Fruit fly (Drosophila melanogaster) whole organism, wandering third instar larva: Measurements from ENCODE around the gene WDR79.

ENCODE experiments used
- Abd-B ChIP-seq: fragments of >200 bp; optimal IDR thresholded peaks from 2 replicates; lab custom pipeline; 2017; ENCODE audit warnings: missing biosample characterization, missing genetic modification characterization
- CG32264 ChIP-seq: fragments of 200-800 bp; sonication (Bioruptor generic); optimal IDR thresholded peaks from 2 replicates; lab custom pipeline; 2016; ENCODE audit warnings: missing biosample characterization, missing genetic modification characterization
- CG9705 ChIP-seq: fragments of 200-800 bp; sonication (Bioruptor generic); optimal IDR thresholded peaks from 2 replicates; lab custom pipeline; 2018; ENCODE audit warnings: missing biosample characterization, mild to moderate bottlenecking, missing genetic modification characterization
- Dfd ChIP-seq: fragments of >200 bp; optimal IDR thresholded peaks from 2 replicates; lab custom pipeline; 2017; ENCODE audit warnings: missing biosample characterization, missing genetic modification characterization
- Dif ChIP-seq: fragments of 200-275, 200-300 bp; sonication (Bioruptor generic); optimal IDR thresholded peaks from 2 replicates; lab custom pipeline; 2018; ENCODE audit warnings: missing biosample characterization, missing genetic modification characterization; ENCODE audit not compliant: partially characterized antibody
- GATAd ChIP-seq: sonication (Bioruptor generic); optimal IDR thresholded peaks from 2 replicates; lab custom pipeline; 2016; ENCODE audit warnings: missing biosample characterization, missing genetic modification characterization
- HLH106 ChIP-seq: fragments of 200-800 bp; optimal IDR thresholded peaks from 3 replicates; lab custom pipeline; 2019; ENCODE audit warnings: missing biosample characterization, mild to moderate bottlenecking, missing genetic modification characterization, moderate library complexity
- Hr83 ChIP-seq: fragments of 200-300 bp; sonication (Bioruptor generic); optimal IDR thresholded peaks from 2 replicates; lab custom pipeline; 2016; ENCODE audit warnings: missing biosample characterization, mild to moderate bottlenecking, missing genetic modification characterization, moderate library complexity; ENCODE audit not compliant: poor library complexity, severe bottlenecking
- Jra ChIP-seq: sonication (Bioruptor generic); optimal IDR thresholded peaks from 2 replicates; lab custom pipeline; 2016; ENCODE audit warnings: missing biosample characterization, missing genetic modification characterization
- Mio ChIP-seq: sonication (Bioruptor generic); optimal IDR thresholded peaks from 2 replicates; lab custom pipeline; 2016; ENCODE audit warnings: missing biosample characterization, missing genetic modification characterization
- Rel ChIP-seq, 2 experiments: fragments of 200-800 bp; sonication (Bioruptor generic) in 1 of 2; optimal IDR thresholded peaks; 2 replicates in 1 of 2; 3 replicates in 1 of 2; lab custom pipeline; 2016 to 2019; ENCODE audit warnings: mild to moderate bottlenecking in 2 of 2, missing biosample characterization in 2 of 2, missing genetic modification characterization in 2 of 2, moderate library complexity in 1 of 2
- Sp1 ChIP-seq: fragments of 200-800 bp; sonication (Bioruptor generic); optimal IDR thresholded peaks from 3 replicates; lab custom pipeline; 2019; ENCODE audit warnings: missing biosample characterization, mild to moderate bottlenecking, missing genetic modification characterization, moderate library complexity
- Vsx2 ChIP-seq: fragments of 200-300, 225-300 bp; sonication (Bioruptor generic); optimal IDR thresholded peaks from 2 replicates; lab custom pipeline; 2018; ENCODE audit warnings: missing biosample characterization, missing genetic modification characterization; ENCODE audit not compliant: partially characterized antibody
- br ChIP-seq: fragments of 200-800 bp; sonication (Bioruptor generic); optimal IDR thresholded peaks from 2 replicates; lab custom pipeline; 2016; ENCODE audit warnings: missing biosample characterization, missing genetic modification characterization
- brk ChIP-seq: fragments of 200-800 bp; sonication (Bioruptor generic); optimal IDR thresholded peaks from 2 replicates; lab custom pipeline; 2016; ENCODE audit warnings: missing biosample characterization, mild to moderate bottlenecking, missing genetic modification characterization
- dl ChIP-seq, 2 experiments: fragments of 175-275, 200-275 bp in 1 of 2; fragments of 200-275 bp in 1 of 2; sonication (Bioruptor generic); optimal IDR thresholded peaks; lab custom pipeline; 2018; ENCODE audit warnings: mild to moderate bottlenecking in 2 of 2, missing biosample characterization in 2 of 2, missing genetic modification characterization in 2 of 2, moderate library complexity in 2 of 2; ENCODE audit not compliant: partially characterized antibody in 2 of 2, insufficient read depth in 1 of 2
- dmrt93B ChIP-seq: fragments of 200-800 bp; sonication (Bioruptor generic); optimal IDR thresholded peaks from 2 replicates; lab custom pipeline; 2018; ENCODE audit warnings: missing biosample characterization, mild to moderate bottlenecking, missing genetic modification characterization
- dsf ChIP-seq: sonication (Bioruptor generic); optimal IDR thresholded peaks from 2 replicates; lab custom pipeline; 2016; ENCODE audit warnings: missing biosample characterization, missing genetic modification characterization, borderline replicate concordance
- ey ChIP-seq: fragments of 200-800 bp; sonication (Bioruptor generic); optimal IDR thresholded peaks from 2 replicates; lab custom pipeline; 2016; ENCODE audit warnings: missing biosample characterization, missing genetic modification characterization
- foxo ChIP-seq, 2 experiments: fragments of 200-800 bp; sonication (Bioruptor generic); optimal IDR thresholded peaks; 2 replicates in 1 of 2; 3 replicates in 1 of 2; lab custom pipeline; 2016 to 2017; ENCODE audit warnings: missing biosample characterization in 2 of 2, missing genetic modification characterization in 2 of 2
- fru ChIP-seq: fragments of 200-800 bp; sonication (Bioruptor generic); optimal IDR thresholded peaks from 3 replicates; lab custom pipeline; 2016; ENCODE audit warnings: missing biosample characterization, mild to moderate bottlenecking, missing genetic modification characterization
- h ChIP-seq: fragments of 200-800 bp; sonication (Bioruptor generic); optimal IDR thresholded peaks from 3 replicates; lab custom pipeline; 2016; ENCODE audit warnings: missing biosample characterization, mild to moderate bottlenecking, missing genetic modification characterization
- jim ChIP-seq: fragments of 175-275, 200-325 bp; sonication (Bioruptor generic); optimal IDR thresholded peaks from 2 replicates; lab custom pipeline; 2016; ENCODE audit warnings: missing biosample characterization, mild to moderate bottlenecking, missing genetic modification characterization
- lola ChIP-seq: fragments of >200 bp; optimal IDR thresholded peaks from 2 replicates; lab custom pipeline; 2017; ENCODE audit warnings: missing biosample characterization, missing genetic modification characterization
- psq ChIP-seq: fragments of 200-800 bp; sonication (Bioruptor generic); optimal IDR thresholded peaks from 3 replicates; lab custom pipeline; 2017; ENCODE audit warnings: missing biosample characterization, mild to moderate bottlenecking, missing genetic modification characterization, moderate library complexity
- rgr ChIP-seq: fragments of 200-800 bp; sonication (Bioruptor generic); optimal IDR thresholded peaks from 3 replicates; lab custom pipeline; 2016; ENCODE audit warnings: missing biosample characterization, mild to moderate bottlenecking, missing genetic modification characterization
- sage ChIP-seq: fragments of 200-800 bp; sonication (Bioruptor generic); optimal IDR thresholded peaks from 2 replicates; lab custom pipeline; 2016; ENCODE audit warnings: missing biosample characterization, mild to moderate bottlenecking, missing genetic modification characterization
- sv ChIP-seq: fragments of 200-800 bp; sonication (Bioruptor generic); optimal IDR thresholded peaks from 3 replicates; lab custom pipeline; 2016; ENCODE audit warnings: missing biosample characterization, missing genetic modification characterization
- tai ChIP-seq: sonication (Bioruptor generic); optimal IDR thresholded peaks from 2 replicates; lab custom pipeline; 2016; ENCODE audit warnings: missing biosample characterization, missing genetic modification characterization
- usp ChIP-seq: fragments of >200 bp; optimal IDR thresholded peaks from 2 replicates; lab custom pipeline; 2017; ENCODE audit warnings: missing biosample characterization, missing genetic modification characterization
- woc ChIP-seq: sonication (Bioruptor generic); optimal IDR thresholded peaks from 2 replicates; lab custom pipeline; 2016; ENCODE audit warnings: missing biosample characterization, mild to moderate bottlenecking, missing genetic modification characterization

The WDR79 gene

DNA sequence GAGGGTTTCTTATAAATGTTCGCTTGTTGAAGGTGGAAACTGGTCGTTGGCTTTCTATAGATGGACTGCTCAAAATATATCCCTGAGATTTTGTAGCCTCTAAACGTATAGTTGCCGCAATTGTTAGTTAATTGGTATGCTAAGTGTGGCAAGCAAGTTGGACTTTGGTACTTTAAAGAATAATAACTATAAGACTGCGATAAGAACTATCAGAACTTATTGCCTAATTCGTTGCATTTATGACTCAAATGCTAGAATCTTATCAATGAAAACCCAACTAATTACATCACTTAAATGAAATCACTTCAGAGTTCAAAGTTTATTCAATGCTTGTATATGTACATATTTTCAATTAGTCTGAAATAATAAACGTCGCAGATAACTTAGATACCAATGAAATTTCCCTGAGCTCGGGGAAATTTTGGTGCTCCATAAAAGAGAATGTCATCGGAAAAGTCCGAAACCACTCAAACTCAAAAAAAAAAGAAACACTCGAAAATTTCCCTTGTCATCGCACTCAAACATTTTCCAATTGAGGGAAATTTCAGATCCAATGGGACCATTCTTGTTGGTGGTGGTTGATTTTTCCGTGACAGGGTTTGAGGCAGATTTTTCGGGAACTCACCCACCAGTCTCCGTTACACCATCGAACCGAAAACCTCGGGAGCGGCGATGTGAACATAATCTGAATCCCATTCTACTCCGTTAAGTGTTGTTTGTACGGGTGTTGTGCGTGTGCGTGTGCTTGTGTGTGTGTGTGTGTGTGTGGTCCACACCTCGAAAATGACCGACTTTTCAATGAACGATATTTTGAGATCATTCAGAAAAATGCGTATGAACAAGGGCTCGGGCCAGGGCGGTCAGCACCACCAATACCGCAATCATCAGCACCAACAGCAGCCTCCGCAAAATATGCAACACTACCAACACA is 36.5 kb downstream of the WDR79 start, which contains the start of gene CG45075:
Gene CG45075, plus strand, starts transcription at position 627 of the 931 bp plus-strand sequence.
- TF ChIP-seq Sp1 (no peak), dl (GFP tag; optimal IDR thresholded peaks at IDR 0.05; lab: Kevin White, UChicago; ENCODE audit: insufficient read depth in 1 of 2, partially characterized antibody in 2 of 2) (no peak), usp (GFP tag; lab: Kevin White, UChicago) (no peak), dmrt93B (GFP tag; lab: Kevin White, UChicago) (no peak), br (GFP tag; lab: Kevin White, UChicago) (no peak), Dfd (GFP tag; lab: Kevin White, UChicago) (peak; percentile 29), Mio (GFP tag; lab: Kevin White, UChicago) (no peak), Abd-B (no peak), h (GFP tag; lab: Kevin White, UChicago) (no peak)

DNA sequence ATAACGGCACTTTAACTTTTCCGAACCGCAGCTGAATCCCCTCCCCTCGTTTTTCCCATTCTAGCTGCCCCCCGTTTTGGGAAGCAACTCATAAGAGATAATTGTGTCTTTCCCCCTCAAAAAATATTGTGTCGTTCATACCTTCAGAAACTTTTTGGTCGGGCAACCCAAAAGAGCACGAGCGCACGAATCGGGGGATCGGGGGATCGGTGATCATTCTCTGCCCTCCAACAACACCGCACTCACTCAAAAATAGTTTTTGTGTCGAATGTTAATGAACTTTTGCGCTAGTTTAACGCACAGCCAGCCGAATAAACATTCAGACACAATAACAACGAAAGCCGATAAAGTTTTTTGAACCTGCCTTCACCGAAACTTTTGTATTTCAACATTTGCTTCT is 37.2 kb downstream of the WDR79 start:
- TF ChIP-seq sv (GFP tag; lab: Kevin White, UChicago) (no peak), Rel (GFP tag; optimal IDR thresholded peaks at IDR 0.05; lab: Kevin White, UChicago) (no peak), Rel (tag; optimal IDR thresholded peaks at IDR 0.05; lab: Kevin White, UChicago) (peak; percentile 82)
- TF ChIP-seq, all 38 proteins: peak for 1

DNA sequence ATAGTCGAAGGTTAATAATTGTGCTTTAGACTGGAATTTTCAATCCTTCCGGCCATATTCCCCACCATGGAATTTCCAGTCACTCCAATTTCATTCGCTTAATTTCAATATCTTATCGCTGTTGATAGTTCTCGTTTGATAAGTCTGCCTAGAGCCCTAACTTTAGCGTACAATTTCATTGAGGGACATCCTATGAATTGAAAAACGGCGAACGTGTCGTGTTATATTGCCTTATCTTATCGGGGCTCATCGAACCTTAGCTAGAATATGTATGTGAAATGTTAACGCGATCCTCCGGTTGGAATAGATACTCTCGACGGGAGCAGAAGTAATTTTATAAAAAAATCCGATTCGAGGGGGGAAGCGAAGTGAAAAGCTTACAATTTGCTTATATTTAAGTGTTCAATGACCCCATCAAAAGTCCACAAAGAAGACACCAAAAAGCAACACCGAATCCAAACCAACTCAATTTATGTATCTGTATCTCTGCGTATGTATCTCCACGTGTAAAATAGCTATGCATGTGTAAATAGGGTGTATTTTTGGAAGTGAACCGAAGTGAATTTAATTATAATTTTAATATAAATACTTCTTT is 37.9 kb downstream of the WDR79 start:
- no peak for TF ChIP-seq foxo (GFP tag; optimal IDR thresholded peaks at IDR 0.05; lab: Kevin White, UChicago)
- TF ChIP-seq br (GFP tag; lab: Kevin White, UChicago), result no peak
- TF ChIP-seq rgr (GFP tag; lab: Kevin White, UChicago), result no peak
- TF ChIP-seq brk, result no peak
- no peak for TF ChIP-seq Vsx2
- TF ChIP-seq woc, result no peak
- TF ChIP-seq Rel (GFP tag; optimal IDR thresholded peaks at IDR 0.05; lab: Kevin White, UChicago), result no peak
- TF ChIP-seq Rel (tag; optimal IDR thresholded peaks at IDR 0.05; lab: Kevin White, UChicago), result peak; percentile 88
- TF ChIP-seq Abd-B, result no peak

DNA sequence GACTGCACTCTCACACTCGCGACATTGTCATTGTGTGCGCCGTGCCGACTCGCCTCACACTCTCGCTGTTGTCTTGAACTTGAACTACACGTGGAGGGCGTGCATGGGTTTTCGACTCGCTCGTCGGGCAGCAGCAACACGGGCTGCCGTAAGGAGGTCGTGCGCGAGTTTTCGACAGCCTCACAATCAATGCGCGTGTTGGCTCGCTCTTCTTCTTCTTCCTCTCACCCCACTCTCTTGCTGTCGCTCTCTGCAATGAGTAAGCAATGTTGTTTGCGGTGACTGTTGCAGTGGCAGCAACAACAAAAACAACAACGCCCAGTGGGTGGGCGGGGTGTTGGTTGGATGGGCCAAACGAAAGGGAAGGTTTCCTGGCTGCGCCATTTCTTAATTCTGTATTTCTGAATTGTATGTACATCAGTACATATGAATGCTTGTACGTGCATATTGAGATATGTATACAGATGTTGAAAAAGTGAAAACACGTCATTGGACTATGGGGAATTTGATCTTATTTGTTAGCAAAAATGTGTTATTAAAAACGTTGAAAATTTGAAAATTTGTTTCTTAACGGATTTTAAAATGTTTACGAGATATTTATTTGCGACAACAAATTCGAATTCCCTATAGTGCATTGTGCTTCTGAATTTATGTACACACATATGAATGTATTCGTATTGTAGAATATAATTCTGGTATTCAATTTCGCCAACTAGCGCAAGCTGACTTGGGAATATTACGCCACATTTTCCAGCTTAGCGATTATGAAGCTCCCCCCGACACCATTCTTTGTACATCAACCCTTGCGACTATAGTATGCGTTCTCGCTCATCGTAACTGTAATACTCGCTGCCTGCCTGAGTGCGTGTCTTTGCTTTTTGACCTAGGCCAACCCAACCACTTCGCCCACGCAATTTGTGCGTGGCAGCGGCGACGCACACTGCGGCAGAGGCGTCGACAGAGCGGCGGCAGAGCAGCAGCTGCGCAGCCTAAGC is 38.9 kb downstream of the WDR79 start:
- TF ChIP-seq sage (GFP tag; lab: Kevin White, UChicago) (peak; percentile 29), Rel (GFP tag; optimal IDR thresholded peaks at IDR 0.05; lab: Kevin White, UChicago) (no peak), Rel (tag; optimal IDR thresholded peaks at IDR 0.05; lab: Kevin White, UChicago) (peak; percentile 87), Hr83 (GFP tag; lab: Kevin White, UChicago) (peak; percentile 9), tai (peak; percentile 98), Dif (GFP tag; lab: Kevin White, UChicago) (peak; percentile 83), CG32264 (GFP tag; lab: Kevin White, UChicago) (no peak), dsf (GFP tag; lab: Kevin White, UChicago) (no peak), dl (GFP tag; optimal IDR thresholded peaks at IDR 0.05; lab: Kevin White, UChicago; ENCODE audit: insufficient read depth in 1 of 2, partially characterized antibody in 2 of 2) (peak; percentile 58 to 74), Dfd (GFP tag; lab: Kevin White, UChicago) (no peak), rgr (GFP tag; lab: Kevin White, UChicago) (peak; percentile 27), h (GFP tag; lab: Kevin White, UChicago) (peak; percentile 95), jim (GFP tag; lab: Kevin White, UChicago) (peak; percentile 39), fru (GFP tag; lab: Kevin White, UChicago) (peak; percentile 46), lola (GFP tag; lab: Kevin White, UChicago) (no peak), br (GFP tag; lab: Kevin White, UChicago) (peak; percentile 22), Sp1 (peak; percentile 49), Jra (peak; percentile 96), HLH106 (tag; lab: Kevin White, UChicago) (peak; percentile 29), GATAd (GFP tag; lab: Kevin White, UChicago) (no peak), psq (peak; percentile 56), Vsx2 (peak; percentile 48), CG9705 (GFP tag; lab: Kevin White, UChicago) (peak; percentile 21), ey (GFP tag; lab: Kevin White, UChicago) (peak; percentile 6)
